Fruit fly (Drosophila melanogaster): ENCODE measurements around the gene Acp95EF.

Acp95EF gene

dm6 chr3R:24276104-24277008, 47.6 kb downstream of the Acp95EF start, which contains the start of gene Orct (continued):
- peak; percentile 60 for TF ChIP-seq Blimp-1 (GFP tag; optimal IDR thresholded peaks at IDR 0.05)
- TF ChIP-seq CG6854 (GFP tag; optimal IDR thresholded peaks at IDR 0.05) = peak; percentile 77
- TF ChIP-seq CG7963 (GFP tag; IDR thresholded peaks at IDR 0.05; ENCODE audit: partially characterized antibody) = no peak
- TF ChIP-seq Sry-β (GFP tag; optimal IDR thresholded peaks at IDR 0.05) = peak; percentile 7
- peak; percentile 82 for TF ChIP-seq Oli (tag; optimal IDR thresholded peaks at IDR 0.05)
- peak; percentile 2 for TF ChIP-seq chn (GFP tag; optimal IDR thresholded peaks at IDR 0.05)
- TF ChIP-seq CG8765 (GFP tag; IDR thresholded peaks at IDR 0.05) = peak; percentile 22; the same call in 1 of the 2 replicates
- TF ChIP-seq chm (GFP tag; IDR thresholded peaks at IDR 0.05) = 0 out of 2 replicates have a peak, but pooled peaks have one; percentile 46
- TF ChIP-seq hb (GFP tag; IDR thresholded peaks at IDR 0.05; ENCODE audit: partially characterized antibody) = no peak
- TF ChIP-seq phol (tag; optimal IDR thresholded peaks at IDR 0.05) = peak; percentile 73
- TF ChIP-seq so (GFP tag; IDR thresholded peaks at IDR 0.05) = peak; percentile 15; the same call in 1 of the 3 replicates
- TF ChIP-seq CG7372 (GFP tag; IDR thresholded peaks at IDR 0.05) = peak; percentile 87
- no peak for TF ChIP-seq danr (GFP tag; IDR thresholded peaks at IDR 0.05)
- no peak for TF ChIP-seq lbe (GFP tag; optimal IDR thresholded peaks at IDR 0.05)
- peak; percentile 53 for TF ChIP-seq Nf-YC (tag; optimal IDR thresholded peaks at IDR 0.05)
- peak; percentile 91 for TF ChIP-seq CG2678 (tag; optimal IDR thresholded peaks at IDR 0.05)
- TF ChIP-seq CG9817 (tag; optimal IDR thresholded peaks at IDR 0.05) = peak; percentile 68
- TF ChIP-seq CG10979 (tag; optimal IDR thresholded peaks at IDR 0.05) = peak; percentile 41
- peak; percentile 58 for TF ChIP-seq Abd-B (GFP tag; optimal IDR thresholded peaks at IDR 0.05)
- TF ChIP-seq tna (GFP tag; IDR thresholded peaks at IDR 0.05; ENCODE audit: partially characterized antibody) = no peak
- peak; percentile 73 for TF ChIP-seq CG9437 (GFP tag; optimal IDR thresholded peaks at IDR 0.05)
- TF ChIP-seq HHEX (GFP tag; optimal IDR thresholded peaks at IDR 0.05) = peak; percentile 85
- no peak for TF ChIP-seq BEAF-32 (GFP tag; optimal IDR thresholded peaks at IDR 0.05)
- peak; percentile 79 for TF ChIP-seq CG13424 (tag; optimal IDR thresholded peaks at IDR 0.05)
- TF ChIP-seq Nf-YA (GFP tag; IDR thresholded peaks at IDR 0.05) = no peak; the same call in 1 of the 2 replicates
- TF ChIP-seq bsh (GFP tag; optimal IDR thresholded peaks at IDR 0.05) = peak in 1 of 2 experiments; percentile 68
- peak; percentile 38 for TF ChIP-seq CG4707 (GFP tag; optimal IDR thresholded peaks at IDR 0.05)
- TF ChIP-seq sc (optimal IDR thresholded peaks at IDR 0.05) = no peak
- TF ChIP-seq sc (GFP tag; optimal IDR thresholded peaks at IDR 0.05) = peak; percentile 54
- peak; percentile 80 for TF ChIP-seq HmgZ (tag; optimal IDR thresholded peaks at IDR 0.05)
- TF ChIP-seq tio (GFP tag; optimal IDR thresholded peaks at IDR 0.05) = peak; percentile 70
- no peak for TF ChIP-seq CG42726 (GFP tag; IDR thresholded peaks at IDR 0.05; ENCODE audit: partially characterized antibody)
- TF ChIP-seq CG10543 (GFP tag; optimal IDR thresholded peaks at IDR 0.05) = peak; percentile 92
- TF ChIP-seq maf-S (GFP tag; optimal IDR thresholded peaks at IDR 0.05) = peak; percentile 48
- TF ChIP-seq CG9797 (GFP tag; optimal IDR thresholded peaks at IDR 0.05) = no peak
- TF ChIP-seq CG12659 (GFP tag; optimal IDR thresholded peaks at IDR 0.05) = peak; percentile 79
- TF ChIP-seq CG15601 (tag; optimal IDR thresholded peaks at IDR 0.05) = peak; percentile 20
- no peak for TF ChIP-seq fd64A (GFP tag; optimal IDR thresholded peaks at IDR 0.05)
- peak; percentile 16 for TF ChIP-seq Ets97D (GFP tag; optimal IDR thresholded peaks at IDR 0.05)
- TF ChIP-seq stc (GFP tag; IDR thresholded peaks at IDR 0.05) = peak; percentile 29; the same call in 1 of the 2 replicates
- TF ChIP-seq CG12155 (GFP tag; optimal IDR thresholded peaks at IDR 0.05) = peak; percentile 70
- no peak for TF ChIP-seq lov (optimal IDR thresholded peaks at IDR 0.05)
- 0 out of 3 replicates have a peak, but pooled peaks have one; percentile 7 for TF ChIP-seq lov (GFP tag; IDR thresholded peaks at IDR 0.05)
- TF ChIP-seq croc (GFP tag; conservative IDR thresholded peaks at IDR 0.05) = no peak
- peak; percentile 36 for TF ChIP-seq CG2875 (GFP tag; optimal IDR thresholded peaks at IDR 0.05)
- TF ChIP-seq Xbp1 (GFP tag; optimal IDR thresholded peaks at IDR 0.05) = peak; percentile 60
- TF ChIP-seq MESR4 (GFP tag; optimal IDR thresholded peaks at IDR 0.05) = no peak

Data from whole organism, embryonic.